Worm (Caenorhabditis elegans) whole organism, L4/young adult: Measurements from ENCODE around the gene F11D5.7.

Source experiments
- W03F9.2 ChIP-seq: fragments of 150-350 bp; optimal IDR thresholded peaks from 2 replicates; lab custom pipeline; 2014; ENCODE audit warnings: missing biosample characterization, missing genetic modification characterization
- dao-5 ChIP-seq: sonication (generic microtip); optimal IDR thresholded peaks from 2 replicates; lab custom pipeline; 2016; ENCODE audit warnings: missing genotype, missing genetic modification characterization, moderate library complexity, missing compliant biosample characterization

- no peak for TF ChIP-seq dao-5 (tag; lab: Kevin White, UChicago)
- no peak for TF ChIP-seq W03F9.2 (tag; lab: Kevin White, UChicago)
These were observed 6.4 kb upstream of the F11D5.7 start for ce11 chrX:3297812-3298211.
